Worm (Caenorhabditis elegans): ENCODE results near the gene T05A8.11.

Gene T05A8.11

ce11 chrII:2684783-2685182, 40.7 kb downstream of the T05A8.11 start:
- no peak for TF ChIP-seq hnd-1 (tag; optimal IDR thresholded peaks at IDR 0.05)
- TF ChIP-seq B0310.2 (tag; optimal IDR thresholded peaks at IDR 0.05), result no peak
- TF ChIP-seq flt-1 (GFP tag; IDR thresholded peaks at IDR 0.05), result no peak
- no peak for TF ChIP-seq ets-7 (tag; optimal IDR thresholded peaks at IDR 0.05)
- TF ChIP-seq ceh-13 (GFP tag; optimal IDR thresholded peaks at IDR 0.05), result no peak
- TF ChIP-seq aly-1 (tag; optimal IDR thresholded peaks at IDR 0.05), result no peak
- no peak for TF ChIP-seq sea-1 (GFP tag; conservative IDR thresholded peaks at IDR 0.05)
- TF ChIP-seq scrt-1 (GFP tag; IDR thresholded peaks at IDR 0.05), result no peak
- no peak for TF ChIP-seq tbx-37 (GFP tag; conservative IDR thresholded peaks at IDR 0.05)
- no peak for TF ChIP-seq ama-1 (optimal IDR thresholded peaks at IDR 0.05)
- no peak for TF ChIP-seq hmg-4 (GFP tag; optimal IDR thresholded peaks at IDR 0.05)
- no peak for TF ChIP-seq ceh-36 (tag; optimal IDR thresholded peaks at IDR 0.05)
- no peak for TF ChIP-seq hmbx-1 (tag; optimal IDR thresholded peaks at IDR 0.05)
- TF ChIP-seq pes-1 (GFP tag; IDR thresholded peaks at IDR 0.05), result no peak
- TF ChIP-seq tra-4 (tag; optimal IDR thresholded peaks at IDR 0.05), result no peak
- no peak for TF ChIP-seq F13C5.2 (tag; optimal IDR thresholded peaks at IDR 0.05)
- no peak for TF ChIP-seq tbx-11 (GFP tag; IDR thresholded peaks at IDR 0.05)

- TF ChIP-seq ceh-36 (tag; optimal IDR thresholded peaks at IDR 0.05), result no peak
- no peak for TF ChIP-seq sea-1 (GFP tag; conservative IDR thresholded peaks at IDR 0.05)
- no peak for TF ChIP-seq tbx-37 (GFP tag; conservative IDR thresholded peaks at IDR 0.05)
- no peak for TF ChIP-seq tra-4 (tag; optimal IDR thresholded peaks at IDR 0.05)
- no peak for TF ChIP-seq ets-7 (tag; optimal IDR thresholded peaks at IDR 0.05)
- no peak for TF ChIP-seq ceh-13 (GFP tag; optimal IDR thresholded peaks at IDR 0.05)
- no peak for TF ChIP-seq hnd-1 (tag; optimal IDR thresholded peaks at IDR 0.05)
- no peak for TF ChIP-seq scrt-1 (GFP tag; IDR thresholded peaks at IDR 0.05)
- TF ChIP-seq ama-1 (optimal IDR thresholded peaks at IDR 0.05), result no peak
- no peak for TF ChIP-seq tbx-11 (GFP tag; IDR thresholded peaks at IDR 0.05)
These were observed 41.3 kb downstream of the T05A8.11 start, which contains the start of gene ceh-87 for ce11 chrII:2684208-2684607. Gene ceh-87 (minus strand): TSS chrII:2684308.

ce11 chrII:2681118-2681517, 44.3 kb downstream of the T05A8.11 start, which contains the start of gene F34D6.1:
Gene F34D6.1 (minus strand): TSS chrII:2681218.
- TF ChIP-seq ets-7 (tag; optimal IDR thresholded peaks at IDR 0.05) (no peak), sea-1 (GFP tag; conservative IDR thresholded peaks at IDR 0.05) (no peak), pes-1 (GFP tag; IDR thresholded peaks at IDR 0.05) (no peak), ama-1 (optimal IDR thresholded peaks at IDR 0.05) (no peak), ceh-13 (GFP tag; optimal IDR thresholded peaks at IDR 0.05) (no peak), hmbx-1 (tag; optimal IDR thresholded peaks at IDR 0.05) (no peak), scrt-1 (GFP tag; IDR thresholded peaks at IDR 0.05) (no peak), B0310.2 (tag; optimal IDR thresholded peaks at IDR 0.05) (no peak), ceh-36 (tag; optimal IDR thresholded peaks at IDR 0.05) (no peak), F13C5.2 (tag; optimal IDR thresholded peaks at IDR 0.05) (no peak), tra-4 (tag; optimal IDR thresholded peaks at IDR 0.05) (no peak), tbx-11 (GFP tag; IDR thresholded peaks at IDR 0.05) (no peak), tbx-37 (GFP tag; conservative IDR thresholded peaks at IDR 0.05) (no peak), flt-1 (GFP tag; IDR thresholded peaks at IDR 0.05) (no peak), hmg-4 (GFP tag; optimal IDR thresholded peaks at IDR 0.05) (no peak), aly-1 (tag; optimal IDR thresholded peaks at IDR 0.05) (no peak), hnd-1 (tag; optimal IDR thresholded peaks at IDR 0.05) (no peak)

DNA sequence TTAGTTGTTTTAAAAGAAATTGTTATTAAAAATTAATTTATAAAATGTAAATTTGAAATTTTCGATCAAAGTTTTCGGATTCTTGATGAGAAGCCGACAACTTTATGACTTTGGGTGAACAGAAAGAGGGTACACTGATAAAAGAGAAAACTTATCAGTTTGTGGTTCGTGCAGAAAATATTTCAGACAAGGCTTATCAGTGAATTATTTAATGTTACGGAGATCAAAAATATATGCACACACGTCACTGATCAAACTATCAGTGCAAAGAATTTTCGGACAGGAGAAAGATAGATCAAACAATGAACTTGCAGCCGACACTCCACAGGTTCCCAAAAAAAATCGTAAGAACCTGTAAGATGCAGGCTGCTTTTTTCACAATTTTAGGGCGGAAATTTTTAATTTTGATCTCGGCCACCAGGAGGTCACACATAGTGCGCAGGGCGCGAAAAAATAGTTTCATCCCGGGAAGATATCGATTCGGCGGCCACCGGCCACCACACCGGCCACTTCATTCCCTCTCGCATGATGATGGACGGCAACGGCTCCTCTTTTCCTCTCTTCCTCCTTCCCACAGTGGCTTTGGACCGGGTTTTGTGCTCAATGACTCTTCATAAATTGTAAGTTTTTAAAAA, 47.8 kb downstream of the T05A8.11 start, which contains the start of gene F22E5.17:
F22E5.17 (plus strand) TSS at position 508 of the 635 bp plus-strand sequence.
- TF ChIP-seq tbx-37 (GFP tag; conservative IDR thresholded peaks at IDR 0.05), result no peak
- no peak for TF ChIP-seq ceh-36 (tag; optimal IDR thresholded peaks at IDR 0.05)
- no peak for TF ChIP-seq F13C5.2 (tag; optimal IDR thresholded peaks at IDR 0.05)
- TF ChIP-seq pes-1 (GFP tag; IDR thresholded peaks at IDR 0.05), result no peak
- no peak for TF ChIP-seq ceh-13 (GFP tag; optimal IDR thresholded peaks at IDR 0.05)
- TF ChIP-seq tra-4 (tag; optimal IDR thresholded peaks at IDR 0.05), result no peak
- no peak for TF ChIP-seq ama-1 (optimal IDR thresholded peaks at IDR 0.05)
- TF ChIP-seq ets-7 (tag; optimal IDR thresholded peaks at IDR 0.05), result no peak
- TF ChIP-seq B0310.2 (tag; optimal IDR thresholded peaks at IDR 0.05), result no peak
- TF ChIP-seq hmbx-1 (tag; optimal IDR thresholded peaks at IDR 0.05), result no peak
- no peak for TF ChIP-seq sea-1 (GFP tag; conservative IDR thresholded peaks at IDR 0.05)
- no peak for TF ChIP-seq scrt-1 (GFP tag; IDR thresholded peaks at IDR 0.05)

Measured in whole organism, early embryonic.